Fruit fly (Drosophila melanogaster) whole organism, prepupa: ENCODE measurements around the gene Nepl18.

Source experiments
- CG10631 ChIP-seq: fragments of 200-800 bp; sonication (Bioruptor generic); optimal IDR thresholded peaks from 2 replicates; lab custom pipeline; 2016; ENCODE audit warnings: missing biosample characterization, missing genetic modification characterization
- CG11902 ChIP-seq: fragments of 200-800 bp; sonication (Bioruptor generic); optimal IDR thresholded peaks from 3 replicates; lab custom pipeline; 2016; ENCODE audit warnings: missing biosample characterization, missing genetic modification characterization
- CG15336 ChIP-seq: fragments of 200-800 bp; sonication (Bioruptor generic); IDR thresholded peaks from 2 replicates; pipeline ENCODE4 v1.3.6; 2022; ENCODE audit warnings: missing biosample characterization, missing genetic modification characterization
- CG1621 ChIP-seq: fragments of 200-800 bp; sonication (Bioruptor generic); optimal IDR thresholded peaks from 3 replicates; lab custom pipeline; 2018; ENCODE audit warnings: missing biosample characterization, mild to moderate bottlenecking, missing genetic modification characterization
- CG16779 ChIP-seq: fragments of 200-800 bp; sonication (Bioruptor generic); optimal IDR thresholded peaks from 3 replicates; lab custom pipeline; 2017; ENCODE audit warnings: missing biosample characterization, mild to moderate bottlenecking, missing genetic modification characterization
- CG3032 ChIP-seq: fragments of 200-800 bp; optimal IDR thresholded peaks from 2 replicates; lab custom pipeline; 2019; ENCODE audit warnings: missing biosample characterization, mild to moderate bottlenecking, missing genetic modification characterization, moderate library complexity
- CG31627 ChIP-seq: fragments of 200-800 bp; sonication (Bioruptor generic); optimal IDR thresholded peaks from 3 replicates; lab custom pipeline; 2016; ENCODE audit warnings: missing biosample characterization, missing genetic modification characterization
- CG32006 ChIP-seq: fragments of 200-800 bp; sonication (Bioruptor generic); optimal IDR thresholded peaks from 3 replicates; lab custom pipeline; 2017; ENCODE audit warnings: missing biosample characterization, mild to moderate bottlenecking, missing genetic modification characterization
- CG3919 ChIP-seq: fragments of 200-800 bp; sonication (Bioruptor generic); optimal IDR thresholded peaks from 3 replicates; lab custom pipeline; 2016; ENCODE audit warnings: missing biosample characterization, missing genetic modification characterization
- CG4318 ChIP-seq: fragments of 200-800 bp; sonication (Bioruptor generic); optimal IDR thresholded peaks from 3 replicates; lab custom pipeline; 2017; ENCODE audit warnings: missing biosample characterization, mild to moderate bottlenecking, missing genetic modification characterization
- CG6163 ChIP-seq: fragments of 200-800 bp; sonication (Bioruptor generic); IDR thresholded peaks from 3 replicates; pipeline ENCODE4 v1.3.6; 2022; ENCODE audit warnings: missing biosample characterization, missing genetic modification characterization
- CG6792 ChIP-seq: fragments of 200-800 bp; sonication (Bioruptor generic); optimal IDR thresholded peaks from 3 replicates; lab custom pipeline; 2016; ENCODE audit warnings: missing biosample characterization, missing genetic modification characterization
- CG6808 ChIP-seq: fragments of 200-800 bp; sonication (Bioruptor generic); optimal IDR thresholded peaks from 3 replicates; lab custom pipeline; 2017; ENCODE audit warnings: missing biosample characterization, missing genetic modification characterization, mild to moderate bottlenecking, moderate library complexity, missing genetic modification reagents
- CG7368 ChIP-seq: fragments of 200-800 bp; sonication (Bioruptor generic); optimal IDR thresholded peaks from 3 replicates; lab custom pipeline; 2016; ENCODE audit warnings: missing biosample characterization, missing genetic modification characterization
- CG8319 ChIP-seq: fragments of 200-800 bp; sonication (Bioruptor generic); optimal IDR thresholded peaks from 3 replicates; lab custom pipeline; 2016; ENCODE audit warnings: missing biosample characterization, missing genetic modification characterization
- CG9139 ChIP-seq: fragments of 200-800 bp; sonication (Bioruptor generic); optimal IDR thresholded peaks from 3 replicates; lab custom pipeline; 2017; ENCODE audit warnings: missing biosample characterization, mild to moderate bottlenecking, missing genetic modification characterization
- Eip78C ChIP-seq: fragments of 200-800 bp; sonication (Bioruptor generic); peaks from one replicate; lab custom pipeline; 2016; ENCODE audit warnings: missing biosample characterization, missing genetic modification characterization
- Ets21C ChIP-seq: fragments of 200-800 bp; sonication (Bioruptor generic); optimal IDR thresholded peaks from 3 replicates; lab custom pipeline; 2016; ENCODE audit warnings: missing biosample characterization, missing genetic modification characterization
- Ets96B ChIP-seq: fragments of 200-800 bp; optimal IDR thresholded peaks from 2 replicates; lab custom pipeline; 2019; ENCODE audit warnings: missing biosample characterization, mild to moderate bottlenecking, missing genetic modification characterization, moderate library complexity
- Gug ChIP-seq: fragments of 200-800 bp; sonication (Bioruptor generic); IDR thresholded peaks from 2 replicates; pipeline ENCODE4 v1.3.6; 2022; ENCODE audit warnings: missing biosample characterization, missing genetic modification characterization
- Hr38 ChIP-seq: sonication (Bioruptor generic); optimal IDR thresholded peaks from 2 replicates; lab custom pipeline; 2016; ENCODE audit warnings: missing biosample characterization, missing genetic modification characterization
- Hr4 ChIP-seq: fragments of 200-800 bp; sonication (Bioruptor generic); optimal IDR thresholded peaks from 3 replicates; lab custom pipeline; 2016; ENCODE audit warnings: missing biosample characterization, missing genetic modification characterization
- Met ChIP-seq: fragments of 200-800 bp; sonication (Bioruptor generic); optimal IDR thresholded peaks from 3 replicates; lab custom pipeline; 2016; ENCODE audit warnings: missing biosample characterization, missing genetic modification characterization
- Smox ChIP-seq: fragments of 200-800 bp; sonication (Bioruptor generic); optimal IDR thresholded peaks from 3 replicates; lab custom pipeline; 2016; ENCODE audit warnings: missing biosample characterization, missing genetic modification characterization
- Sox14 ChIP-seq: fragments of 200-800 bp; sonication (Bioruptor generic); optimal IDR thresholded peaks from 3 replicates; lab custom pipeline; 2016; ENCODE audit warnings: missing biosample characterization, missing genetic modification characterization
- Sox15 ChIP-seq: fragments of 200-800 bp; sonication (Bioruptor generic); optimal IDR thresholded peaks from 3 replicates; lab custom pipeline; 2016; ENCODE audit warnings: missing biosample characterization, missing genetic modification characterization
- dac ChIP-seq: fragments of 200-800 bp; sonication (Bioruptor generic); optimal IDR thresholded peaks from 2 replicates; lab custom pipeline; 2017; ENCODE audit warnings: missing biosample characterization, mild to moderate bottlenecking, missing genetic modification characterization
- dsx ChIP-seq: fragments of 200-800 bp; optimal IDR thresholded peaks from 3 replicates; lab custom pipeline; 2019; ENCODE audit warnings: missing biosample characterization, mild to moderate bottlenecking, missing genetic modification characterization, moderate library complexity; ENCODE audit not compliant: poor library complexity, severe bottlenecking
- eg ChIP-seq: fragments of 200-800 bp; sonication (Bioruptor generic); IDR thresholded peaks from 3 replicates; pipeline ENCODE4 v1.3.6; 2022; ENCODE audit warnings: missing biosample characterization, missing genetic modification characterization
- esn ChIP-seq: fragments of 200-800 bp; sonication (Bioruptor generic); optimal IDR thresholded peaks from 2 replicates; lab custom pipeline; 2016; ENCODE audit warnings: missing biosample characterization, mild to moderate bottlenecking, missing genetic modification characterization, moderate library complexity
- fd59A ChIP-seq: fragments of 200-800 bp; sonication (Bioruptor generic); optimal IDR thresholded peaks from 2 replicates; lab custom pipeline; 2017; ENCODE audit warnings: missing biosample characterization, mild to moderate bottlenecking, missing genetic modification characterization, missing genetic modification reagents
- fkh ChIP-seq: fragments of 200-800 bp; sonication (Bioruptor generic); optimal IDR thresholded peaks from 3 replicates; lab custom pipeline; 2017; ENCODE audit warnings: missing biosample characterization, mild to moderate bottlenecking, missing genetic modification characterization, moderate library complexity
- lz ChIP-seq: fragments of 200-800 bp; sonication (Bioruptor generic); optimal IDR thresholded peaks from 3 replicates; lab custom pipeline; 2016; ENCODE audit warnings: missing biosample characterization, missing genetic modification characterization
- topi ChIP-seq: fragments of 200-800 bp; sonication (Bioruptor generic); optimal IDR thresholded peaks from 3 replicates; lab custom pipeline; 2016; ENCODE audit warnings: missing biosample characterization, missing genetic modification characterization

The Nepl18 gene

dm6 chr3R:28913890-28914750 is 38.7 kb downstream of the Nepl18 start (continued):
- no peak for TF ChIP-seq dac (GFP tag; lab: Kevin White, UChicago)
- peak; percentile 71 for TF ChIP-seq Ets96B (tag; lab: Kevin White, UChicago)
- no peak for TF ChIP-seq CG32006 (GFP tag; lab: Kevin White, UChicago)
- no peak for TF ChIP-seq Eip78C (GFP tag; lab: Kevin White, UChicago)
- TF ChIP-seq Sox14 (GFP tag; lab: Kevin White, UChicago): peak; percentile 64
- no peak for TF ChIP-seq CG4318
- no peak for TF ChIP-seq lz (GFP tag; lab: Kevin White, UChicago)
- peak; percentile 4 for TF ChIP-seq CG3919
- peak; percentile 58 for TF ChIP-seq CG3032 (tag; lab: Kevin White, UChicago)
- TF ChIP-seq esn (GFP tag; lab: Kevin White, UChicago): no peak
- no peak for TF ChIP-seq Hr4 (GFP tag; lab: Kevin White, UChicago)
- peak; percentile 25; the same call in 1 of the 3 replicates for TF ChIP-seq eg (GFP tag; lab: Robert Waterston, UW)
- TF ChIP-seq CG9139 (GFP tag; lab: Kevin White, UChicago): peak; percentile 71
- no peak for TF ChIP-seq Sox15 (GFP tag; lab: Kevin White, UChicago)
- TF ChIP-seq CG16779 (tag; lab: Kevin White, UChicago): peak; percentile 37
- no peak for TF ChIP-seq CG8319
- no peak for TF ChIP-seq Smox (GFP tag; lab: Kevin White, UChicago)
- TF ChIP-seq CG10631 (GFP tag; lab: Kevin White, UChicago): no peak
- no peak for TF ChIP-seq Met (GFP tag; lab: Kevin White, UChicago)
- no peak for TF ChIP-seq CG31627
- TF ChIP-seq CG6792: no peak
- TF ChIP-seq CG7368: no peak
- no peak for TF ChIP-seq Hr38 (GFP tag; lab: Kevin White, UChicago)
- TF ChIP-seq CG1621: peak; percentile 70
- no peak for TF ChIP-seq topi (GFP tag; lab: Kevin White, UChicago)
- peak; percentile 73 for TF ChIP-seq dsx (GFP tag; lab: Kevin White, UChicago)
- TF ChIP-seq Gug (GFP tag; lab: Robert Waterston, UW): no peak
- peak; percentile 61; the same call in 2 of the 3 replicates for TF ChIP-seq CG6163 (GFP tag; lab: Robert Waterston, UW)
- no peak for TF ChIP-seq CG11902 (GFP tag; lab: Kevin White, UChicago)
- TF ChIP-seq CG6808 (GFP tag; lab: Kevin White, UChicago): no peak
- no peak for TF ChIP-seq Ets21C
- TF ChIP-seq CG15336 (GFP tag; lab: Robert Waterston, UW): no peak
- TF ChIP-seq fkh: no peak

dm6 chr3R:28922744-28923143 is 47.3 kb downstream of the Nepl18 start, which contains the start of gene CG11828:
CG11828 (plus strand) TSS chr3R:28923044.
- TF ChIP-seq CG7368 (no peak), fd59A (GFP tag; lab: Kevin White, UChicago) (no peak)
